Fruit fly (Drosophila melanogaster): ENCODE results near the gene CG34027.

- TF ChIP-seq CG7101 (tag; optimal IDR thresholded peaks at IDR 0.05) (no peak), bab1 (GFP tag; optimal IDR thresholded peaks at IDR 0.05) (no peak), Hr96 (GFP tag; optimal IDR thresholded peaks at IDR 0.05) (no peak), Crg-1 (GFP tag; optimal IDR thresholded peaks at IDR 0.05) (no peak), CG33017 (tag; optimal IDR thresholded peaks at IDR 0.05) (no peak)
Observed at dm6 chr3R:25112466-25112939, 3.7 kb upstream of the CG34027 start, which contains the start of gene Nepl16.
